Worm (Caenorhabditis elegans) whole organism, L3 larva: ENCODE data around the gene ZK896.1.
"Not testable (repeated sequence)": the region's sequence is repeated elsewhere in the genome, so short reads cannot be mapped to it uniquely, and the experiment has no call there.

Experiments
- R02D3.7 ChIP-seq: fragments of 150-350 bp; optimal IDR thresholded peaks from 2 replicates; lab custom pipeline; 2014; ENCODE audit warnings: missing biosample characterization, missing genetic modification characterization
- ama-1 ChIP-seq: fragments of 150-350 bp; optimal IDR thresholded peaks from 2 replicates; lab custom pipeline; 2018
- ceh-16 ChIP-seq: sonication (generic microtip); optimal IDR thresholded peaks from 2 replicates; lab custom pipeline; 2017; ENCODE audit warnings: missing biosample characterization, missing genetic modification characterization
- ceh-9 ChIP-seq: sonication (generic microtip); optimal IDR thresholded peaks from 2 replicates; lab custom pipeline; 2018; ENCODE audit warnings: missing biosample characterization, missing genetic modification characterization
- daf-12 ChIP-seq: fragments of 150-350 bp; optimal IDR thresholded peaks from 2 replicates; lab custom pipeline; 2014; ENCODE audit warnings: missing biosample characterization, missing genetic modification reagents, missing genetic modification characterization
- egl-27 ChIP-seq: sonication (generic microtip); optimal IDR thresholded peaks from 4 replicates; lab custom pipeline; 2017; ENCODE audit warnings: missing biosample characterization, missing genetic modification reagents, missing genetic modification characterization
- egl-5 ChIP-seq: fragments of 150-350 bp; optimal IDR thresholded peaks from 2 replicates; lab custom pipeline; 2017; ENCODE audit warnings: missing biosample characterization, missing genetic modification reagents, missing genetic modification characterization, inconsistent platforms
- elt-1 ChIP-seq: fragments of 150-350 bp; optimal IDR thresholded peaks from 2 replicates; lab custom pipeline; 2014; ENCODE audit warnings: missing biosample characterization, missing genetic modification characterization
- elt-2 ChIP-seq: sonication (generic microtip); optimal IDR thresholded peaks from 2 replicates; lab custom pipeline; 2016; ENCODE audit warnings: missing genetic modification reagents, mild to moderate bottlenecking, missing genetic modification characterization, missing compliant biosample characterization
- elt-3 ChIP-seq, 3 experiments: fragments of 150-350 bp in 1 of 3; sonication (generic microtip) in 2 of 3; optimal IDR thresholded peaks; 2 replicates in 2 of 3; 4 replicates in 1 of 3; lab custom pipeline; 2014 to 2017; ENCODE audit warnings: missing biosample characterization in 3 of 3, missing genetic modification characterization in 3 of 3
- eor-1 ChIP-seq, 2 experiments: fragments of 150-350 bp; optimal IDR thresholded peaks; 2 replicates each; lab custom pipeline; 2014 to 2018; ENCODE audit warnings: missing biosample characterization in 2 of 2, missing genetic modification characterization in 2 of 2
- fkh-10 ChIP-seq: sonication (generic microtip); optimal IDR thresholded peaks from 2 replicates; lab custom pipeline; 2017; ENCODE audit warnings: missing biosample characterization, missing genetic modification reagents, missing genetic modification characterization
- fkh-2 ChIP-seq: fragments of 150-350 bp; optimal IDR thresholded peaks from 2 replicates; lab custom pipeline; 2014; ENCODE audit warnings: missing biosample characterization, missing genetic modification reagents, missing genetic modification characterization
- fos-1 ChIP-seq: fragments of 150-350 bp; optimal IDR thresholded peaks from 2 replicates; lab custom pipeline; 2014; ENCODE audit warnings: missing biosample characterization, missing genetic modification characterization
- hmg-11 ChIP-seq: sonication (generic microtip); optimal IDR thresholded peaks from 2 replicates; lab custom pipeline; 2016; ENCODE audit warnings: missing genetic modification characterization, missing compliant biosample characterization
- lin-39 ChIP-seq: fragments of 150-350 bp; optimal IDR thresholded peaks from 2 replicates; lab custom pipeline; 2018; ENCODE audit warnings: missing biosample characterization, missing genetic modification reagents, missing genetic modification characterization
- mdl-1 ChIP-seq: fragments of 150-350 bp; optimal IDR thresholded peaks from 2 replicates; lab custom pipeline; 2014; ENCODE audit warnings: missing biosample characterization, missing genetic modification characterization
- nfya-1 ChIP-seq: sonication (generic microtip); optimal IDR thresholded peaks from 2 replicates; lab custom pipeline; 2017; ENCODE audit warnings: missing genetic modification characterization, mild to moderate bottlenecking, missing compliant biosample characterization, antibody characterized with exemption, moderate library complexity; ENCODE audit not compliant: insufficient read depth
- nhr-11 ChIP-seq: fragments of 150-350 bp; optimal IDR thresholded peaks from 2 replicates; lab custom pipeline; 2014; ENCODE audit warnings: missing biosample characterization, missing genetic modification characterization
- nhr-12 ChIP-seq: fragments of 150-350 bp; optimal IDR thresholded peaks from 2 replicates; lab custom pipeline; 2014; ENCODE audit warnings: missing biosample characterization, missing genetic modification characterization
- nhr-237 ChIP-seq: fragments of 150-350 bp; optimal IDR thresholded peaks from 2 replicates; lab custom pipeline; 2014; ENCODE audit warnings: missing biosample characterization, missing genetic modification characterization
- nhr-25 ChIP-seq: sonication (generic microtip); optimal IDR thresholded peaks from 2 replicates; lab custom pipeline; 2017; ENCODE audit warnings: missing biosample characterization, missing genetic modification characterization
- nhr-67 ChIP-seq: fragments of 150-350 bp; optimal IDR thresholded peaks from 2 replicates; lab custom pipeline; 2014; ENCODE audit warnings: missing biosample characterization, missing genetic modification characterization
- nhr-77 ChIP-seq: fragments of 150-350 bp; optimal IDR thresholded peaks from 2 replicates; lab custom pipeline; 2014; ENCODE audit warnings: missing biosample characterization, missing genetic modification characterization
- pqm-1 ChIP-seq: fragments of 150-350 bp; optimal IDR thresholded peaks from 2 replicates; lab custom pipeline; 2017; ENCODE audit warnings: missing biosample characterization, missing genetic modification characterization, inconsistent platforms
- sea-2 ChIP-seq: fragments of 150-350 bp; sonication (generic microtip); optimal IDR thresholded peaks from 4 replicates; lab custom pipeline; 2014; ENCODE audit warnings: missing biosample characterization, missing genetic modification reagents, missing genetic modification characterization
- skn-1 ChIP-seq: fragments of 150-350 bp; optimal IDR thresholded peaks from 2 replicates; lab custom pipeline; 2014; ENCODE audit warnings: missing biosample characterization, missing genetic modification characterization
- tbx-2 ChIP-seq: sonication (generic microtip); optimal IDR thresholded peaks from 2 replicates; lab custom pipeline; 2016; ENCODE audit warnings: mild to moderate bottlenecking, missing genetic modification characterization, missing compliant biosample characterization
- unc-62 ChIP-seq: fragments of 150-350 bp; sonication (generic microtip); optimal IDR thresholded peaks from 4 replicates; lab custom pipeline; 2014; ENCODE audit warnings: missing biosample characterization, missing genetic modification reagents, missing genetic modification characterization
- zag-1 ChIP-seq: fragments of 150-350 bp; optimal IDR thresholded peaks from 2 replicates; lab custom pipeline; 2014; ENCODE audit warnings: missing biosample characterization, missing genetic modification characterization
- ztf-4 ChIP-seq: fragments of 150-350 bp; optimal IDR thresholded peaks from 2 replicates; lab custom pipeline; 2014; ENCODE audit warnings: missing biosample characterization, missing genetic modification characterization

ZK896.1 gene

DNA sequence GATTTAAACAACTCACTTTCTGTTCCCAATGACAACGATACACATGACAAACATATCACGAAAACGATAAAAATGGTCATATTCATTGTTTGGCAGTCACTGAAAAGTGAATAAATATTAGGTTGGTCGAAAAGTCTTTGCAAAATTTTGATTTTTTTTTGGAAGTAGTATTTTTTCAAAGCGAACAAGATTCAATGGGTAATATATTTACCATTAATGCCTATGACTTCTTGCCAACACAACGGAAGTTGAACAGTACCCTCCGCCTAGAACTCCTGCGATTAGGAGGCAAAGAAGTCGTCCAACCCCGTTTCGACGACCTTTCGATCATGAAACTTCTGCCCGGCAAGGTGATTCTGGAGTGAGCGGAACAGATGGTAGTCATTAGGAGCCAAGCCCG is at the start of gene ZK896.1:
Gene ZK896.1 (minus strand): TSS at position 101 of the 400 bp plus-strand sequence.
- not testable (repeated sequence) for TF ChIP-seq nhr-25; ceh-9; ceh-16 (tag; lab: Kevin White, UChicago)

- TF ChIP-seq ceh-9 (no peak), fkh-2 (tag; lab: Kevin White, UChicago) (no peak), unc-62 (GFP tag; lab: Kevin White, UChicago) (no peak), nhr-11 (tag; lab: Kevin White, UChicago) (no peak)
Observed at ce11 chrIV:12924332-12924731, 49.2 kb upstream of the ZK896.1 start, which contains the start of gene srlf-4. Gene srlf-4, minus strand, starts transcription at chrIV:12924432.

DNA sequence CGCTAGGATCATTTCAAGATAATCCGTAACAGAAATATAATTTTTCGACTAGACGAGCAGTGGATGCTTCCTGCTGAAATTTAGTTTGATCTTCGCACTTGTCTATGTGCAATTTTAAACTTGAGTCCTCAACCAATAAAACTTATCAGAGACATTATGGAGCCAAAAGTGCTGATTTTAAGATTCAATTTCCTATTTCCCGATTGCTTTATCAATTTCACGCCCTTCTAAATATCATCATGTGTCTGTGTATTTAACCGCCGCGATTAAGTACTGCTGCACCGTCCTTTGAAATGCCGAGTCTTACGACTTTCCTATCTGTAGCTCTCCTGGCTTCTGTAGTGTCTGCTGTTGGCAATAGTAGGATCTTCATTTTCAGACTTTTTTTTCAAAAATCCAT is 45.9 kb upstream of the ZK896.1 start, which contains the start of gene C32H11.4:
Gene C32H11.4 (plus strand): TSS at position 238 of the 400 bp plus-strand sequence.
- TF ChIP-seq ama-1 (lab: Kevin White, UChicago) (no peak), elt-2 (tag; lab: Kevin White, UChicago) (peak; percentile 85), nhr-77 (tag; lab: Kevin White, UChicago) (no peak), egl-5 (tag; lab: Kevin White, UChicago) (no peak), eor-1 (tag; optimal IDR thresholded peaks at IDR 0.05; lab: Kevin White, UChicago) (no peak), pqm-1 (peak; percentile 69), nhr-67 (no peak), ceh-16 (tag; lab: Kevin White, UChicago) (no peak), R02D3.7 (tag; lab: Kevin White, UChicago) (no peak), ztf-4 (tag; lab: Kevin White, UChicago) (no peak), sea-2 (GFP tag; lab: Kevin White, UChicago) (no peak), fos-1 (no peak), egl-27 (tag; lab: Kevin White, UChicago) (no peak)
- TF ChIP-seq, all 47 proteins: peak for 2

DNA sequence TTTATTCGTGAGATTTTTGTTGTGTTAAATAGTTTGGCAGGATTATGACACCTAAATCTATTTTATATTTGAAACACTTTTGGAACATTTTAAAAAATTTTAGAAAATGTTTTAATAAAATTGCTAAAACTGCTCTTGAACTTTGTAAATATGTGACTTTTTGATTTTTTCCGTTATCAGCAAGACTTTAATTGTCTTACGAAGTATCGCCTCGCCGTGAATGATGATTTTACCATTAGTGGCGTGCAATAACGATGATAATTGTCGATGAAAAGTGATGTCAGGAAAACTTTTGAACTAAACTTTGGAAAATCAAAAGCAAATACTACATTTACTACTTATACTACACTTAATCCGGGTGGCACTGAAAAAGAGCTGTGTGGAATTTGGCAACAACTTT is 45.4 kb upstream of the ZK896.1 start:
- TF ChIP-seq pqm-1 (peak; percentile 52), mdl-1 (tag; lab: Kevin White, UChicago) (no peak), daf-12 (no peak), skn-1 (tag; lab: Kevin White, UChicago) (peak; percentile 33)
- TF ChIP-seq, all 47 proteins: peak for 2

DNA sequence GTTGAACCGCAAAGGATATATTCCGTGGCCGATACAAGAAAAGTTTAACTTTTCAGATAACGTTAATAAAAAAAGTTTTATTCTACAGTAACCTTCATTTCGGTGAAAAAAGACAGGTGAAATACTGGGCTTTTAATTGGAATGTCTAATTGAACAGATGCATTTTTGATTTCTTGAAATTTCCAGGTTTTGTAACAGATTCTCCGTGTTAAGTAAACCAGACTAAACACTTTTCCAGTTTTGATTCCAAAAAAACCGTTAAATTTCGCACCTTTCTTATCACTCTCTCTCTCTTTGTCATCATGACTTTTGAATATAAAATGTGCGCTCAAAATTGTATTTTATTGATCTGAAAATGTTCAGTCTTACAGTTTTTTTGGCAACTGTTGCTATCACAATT is 43.1 kb upstream of the ZK896.1 start, which contains the start of gene C32H11.3:
Gene C32H11.3 (plus strand): TSS at position 301 of the 400 bp plus-strand sequence.
- TF ChIP-seq zag-1 (tag; lab: Kevin White, UChicago): no peak
- no peak for TF ChIP-seq fkh-10 (GFP tag; lab: Kevin White, UChicago)
- TF ChIP-seq fos-1: no peak
- TF ChIP-seq nhr-237: no peak
- TF ChIP-seq nhr-12 (tag; lab: Kevin White, UChicago): no peak
- no peak for TF ChIP-seq lin-39 (tag; lab: Kevin White, UChicago)
- TF ChIP-seq nhr-11 (tag; lab: Kevin White, UChicago): no peak
- TF ChIP-seq hmg-11 (tag; lab: Kevin White, UChicago): no peak
- no peak for TF ChIP-seq tbx-2 (tag; lab: Kevin White, UChicago)
- TF ChIP-seq elt-3 (tag; optimal IDR thresholded peaks at IDR 0.05; lab: Kevin White, UChicago): no peak

- no peak for TF ChIP-seq nfya-1
Observed at ce11 chrIV:12915479-12915878, 40.3 kb upstream of the ZK896.1 start, which contains the start of gene srz-15. Gene srz-15, plus strand, starts transcription at chrIV:12915779.

DNA sequence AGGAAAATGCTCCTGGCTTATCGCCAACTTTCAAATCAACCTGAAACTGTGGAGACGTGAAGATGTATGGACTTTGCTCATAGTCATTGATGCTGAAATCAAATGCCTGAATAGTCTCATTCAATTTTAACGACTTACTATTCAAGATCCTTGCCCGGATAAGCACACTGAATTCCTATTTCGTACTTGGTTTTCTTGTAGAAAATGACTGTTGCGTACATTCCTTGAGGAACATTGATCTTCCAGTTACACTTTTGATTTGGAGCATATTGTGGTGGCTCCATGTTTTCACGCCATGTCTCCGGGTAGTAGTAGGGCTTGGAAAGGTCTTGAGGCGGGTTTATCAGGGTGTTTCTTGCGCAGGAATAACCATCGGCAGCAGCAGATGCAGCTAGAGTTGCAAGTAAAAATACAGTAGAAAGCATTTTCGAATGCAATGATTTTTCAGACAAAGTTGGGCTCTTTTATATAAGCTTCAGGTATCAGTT is 39.4 kb upstream of the ZK896.1 start, which contains the start of gene irg-6:
Gene irg-6 (minus strand): TSS at position 438 of the 488 bp plus-strand sequence.
- TF ChIP-seq elt-1 (tag; lab: Kevin White, UChicago) (no peak), fos-1 (no peak), lin-39 (tag; lab: Kevin White, UChicago) (no peak)
